Fruit fly (Drosophila melanogaster) whole organism, embryonic: ENCODE data around the gene gammaCOP.
A peak's percentile ranks its signal among the peaks of the same experiment; 100 is the strongest.

ENCODE experiments used
- B-H1 ChIP-seq: fragments of 200-800 bp; sonication (Bioruptor generic); IDR thresholded peaks from 3 replicates; pipeline ENCODE4 v1.3.6; 2022; ENCODE audit warnings: missing biosample characterization, missing genetic modification characterization
- CG10431 ChIP-seq: fragments of 200-800 bp; sonication (Bioruptor generic); optimal IDR thresholded peaks from 3 replicates; lab custom pipeline; 2018; ENCODE audit warnings: missing biosample characterization, mild to moderate bottlenecking, missing genetic modification characterization
- CG17802 ChIP-seq: fragments of 200-800 bp; sonication (Bioruptor generic); optimal IDR thresholded peaks from 2 replicates; lab custom pipeline; 2018; ENCODE audit warnings: missing biosample characterization, mild to moderate bottlenecking, missing genetic modification characterization, moderate library complexity
- CG9727 ChIP-seq: fragments of 200-800 bp; sonication (Bioruptor generic); optimal IDR thresholded peaks from 3 replicates; lab custom pipeline; 2017; ENCODE audit warnings: missing biosample characterization, mild to moderate bottlenecking, missing genetic modification characterization
- CHES-1-like ChIP-seq: fragments of 200-800 bp; sonication (Bioruptor generic); optimal IDR thresholded peaks from 2 replicates; lab custom pipeline; 2016; ENCODE audit warnings: missing biosample characterization, missing genetic modification characterization
- Sin3A ChIP-seq: fragments of >200 bp; optimal IDR thresholded peaks from 2 replicates; lab custom pipeline; 2018
- ems ChIP-seq: fragments of 200-800 bp; sonication (Bioruptor generic); optimal IDR thresholded peaks from 3 replicates; lab custom pipeline; 2016; ENCODE audit warnings: missing biosample characterization, missing genetic modification characterization

DNA sequence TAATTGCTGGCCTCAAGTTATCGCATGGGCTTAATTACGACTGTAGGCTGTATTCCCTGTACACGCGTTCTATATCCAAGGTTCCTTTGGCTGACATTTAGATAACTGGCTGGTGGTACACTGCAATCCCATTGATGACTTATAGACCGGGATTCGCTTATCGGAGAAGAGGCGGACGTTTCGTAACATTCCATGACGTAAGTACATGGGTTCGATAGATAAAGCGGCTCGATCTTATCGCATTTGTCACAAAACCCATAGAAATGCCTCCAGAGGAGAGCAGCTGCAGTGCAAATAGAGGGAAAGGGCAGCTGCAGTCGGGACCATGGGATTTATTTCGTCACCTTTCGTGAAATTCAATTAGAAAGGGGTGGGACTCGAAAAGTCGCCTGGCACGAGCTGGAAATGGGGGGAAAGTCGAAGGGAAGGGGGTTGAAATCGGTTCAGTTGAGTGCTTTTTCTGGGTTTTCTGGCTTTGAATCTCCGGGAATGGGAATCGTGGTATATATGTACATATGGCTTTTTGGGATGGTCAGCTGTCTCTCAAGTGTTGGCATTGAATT, 35.4 kb downstream of the gammaCOP start:
- TF ChIP-seq Sin3A (lab: Kevin White, UChicago) (no peak), B-H1 (GFP tag; lab: Robert Waterston, UW) (no peak), ems (GFP tag; lab: Kevin White, UChicago) (no peak), CG17802 (tag; lab: Kevin White, UChicago) (no peak), CHES-1-like (GFP tag; lab: Kevin White, UChicago) (no peak), CG10431 (GFP tag; lab: Kevin White, UChicago) (peak; percentile 25), CG9727 (GFP tag; lab: Kevin White, UChicago) (no peak)
